Fruit fly (Drosophila melanogaster) whole organism, embryonic: Measurements from ENCODE around the gene nAChRbeta1.

Experiments used
- B-H1 ChIP-seq: fragments of 200-800 bp; sonication (Bioruptor generic); IDR thresholded peaks from 3 replicates; pipeline ENCODE4 v1.3.6; 2022; ENCODE audit warnings: missing biosample characterization, missing genetic modification characterization
- CG10147 ChIP-seq: fragments of 200-800 bp; sonication (Bioruptor generic); optimal IDR thresholded peaks from 2 replicates; lab custom pipeline; 2019; ENCODE audit warnings: missing biosample characterization, mild to moderate bottlenecking, missing genetic modification characterization, moderate library complexity
- CG11093 ChIP-seq: fragments of 200-800 bp; sonication (Bioruptor generic); IDR thresholded peaks from 3 replicates; pipeline ENCODE4 v1.3.6; 2022; ENCODE audit warnings: missing biosample characterization, missing genetic modification characterization
- CG13296 ChIP-seq: fragments of 200-800 bp; sonication (Bioruptor generic); optimal IDR thresholded peaks from 3 replicates; lab custom pipeline; 2018; ENCODE audit warnings: missing biosample characterization, mild to moderate bottlenecking, missing genetic modification characterization
- CG14965 ChIP-seq: fragments of 200-800 bp; sonication (Bioruptor generic); optimal IDR thresholded peaks from 2 replicates; lab custom pipeline; 2016; ENCODE audit warnings: missing biosample characterization, missing genetic modification characterization, borderline replicate concordance
- CG15514 ChIP-seq: fragments of 200-800 bp; sonication (Bioruptor generic); optimal IDR thresholded peaks from 3 replicates; lab custom pipeline; 2017; ENCODE audit warnings: missing biosample characterization, missing genetic modification characterization, mild to moderate bottlenecking, moderate library complexity, missing genetic modification reagents
- CG1647 ChIP-seq: fragments of 200-800 bp; sonication (Bioruptor generic); optimal IDR thresholded peaks from 3 replicates; lab custom pipeline; 2016; ENCODE audit warnings: missing biosample characterization, missing genetic modification characterization
- CG17359 ChIP-seq: fragments of 200-800 bp; sonication (Bioruptor generic); optimal IDR thresholded peaks from 3 replicates; lab custom pipeline; 2018; ENCODE audit warnings: missing biosample characterization, mild to moderate bottlenecking, missing genetic modification characterization, moderate library complexity
- CG2120 ChIP-seq: fragments of 200-800 bp; sonication (Bioruptor generic); optimal IDR thresholded peaks from 3 replicates; lab custom pipeline; 2016; ENCODE audit warnings: missing biosample characterization, missing genetic modification characterization
- CG30431 ChIP-seq: fragments of 200-800 bp; sonication (Bioruptor generic); optimal IDR thresholded peaks from 2 replicates; lab custom pipeline; 2017; ENCODE audit warnings: missing biosample characterization, missing genetic modification characterization
- CG31224 ChIP-seq: fragments of 200-800 bp; sonication (Bioruptor generic); IDR thresholded peaks from 2 replicates; pipeline ENCODE4 v1.3.6; 2022; ENCODE audit warnings: missing biosample characterization, missing genetic modification characterization
- CG31365 ChIP-seq: fragments of 200-800 bp; sonication (Bioruptor generic); optimal IDR thresholded peaks from 2 replicates; lab custom pipeline; 2018; ENCODE audit warnings: missing biosample characterization, mild to moderate bottlenecking, missing genetic modification characterization
- CG31441 ChIP-seq: fragments of 200-800 bp; sonication (Bioruptor generic); IDR thresholded peaks from 2 replicates; pipeline ENCODE4 v1.3.6; 2022; ENCODE audit warnings: missing biosample characterization, missing genetic modification characterization
- CG32532 ChIP-seq: fragments of 200-800 bp; sonication (Bioruptor generic); IDR thresholded peaks from 2 replicates; pipeline ENCODE4 v1.3.6; 2022; ENCODE audit warnings: missing biosample characterization, missing genetic modification characterization
- CG32772 ChIP-seq: fragments of 200-800 bp; sonication (Bioruptor generic); IDR thresholded peaks from 2 replicates; pipeline ENCODE4 v1.3.6; 2022; ENCODE audit warnings: missing biosample characterization, missing genetic modification characterization
- CG33557 ChIP-seq: fragments of 200-800 bp; sonication (Bioruptor generic); optimal IDR thresholded peaks from 2 replicates; lab custom pipeline; 2019; ENCODE audit warnings: missing biosample characterization, mild to moderate bottlenecking, missing genetic modification characterization, moderate library complexity
- CG43689 ChIP-seq: fragments of 200-800 bp; sonication (Bioruptor generic); IDR thresholded peaks from 2 replicates; pipeline ENCODE4 v1.3.6; 2022; ENCODE audit warnings: missing biosample characterization, missing genetic modification characterization
- CG6765 ChIP-seq: fragments of 200-800 bp; sonication (Bioruptor generic); optimal IDR thresholded peaks from 3 replicates; lab custom pipeline; 2017; ENCODE audit warnings: missing biosample characterization, mild to moderate bottlenecking, missing genetic modification characterization
- CG6813 ChIP-seq: fragments of 200-800 bp; sonication (Bioruptor generic); optimal IDR thresholded peaks from 2 replicates; lab custom pipeline; 2017; ENCODE audit warnings: missing biosample characterization, missing genetic modification characterization, mild to moderate bottlenecking, moderate library complexity, missing genetic modification reagents
- CG6854 ChIP-seq: fragments of 200-800 bp; sonication (Bioruptor generic); optimal IDR thresholded peaks from 3 replicates; lab custom pipeline; 2017; ENCODE audit warnings: missing biosample characterization, mild to moderate bottlenecking, missing genetic modification characterization
- CG8290 ChIP-seq, 3 experiments: fragments of 200-800 bp; sonication (Bioruptor generic); optimal IDR thresholded peaks; 2 replicates each; lab custom pipeline; 2016 to 2019; ENCODE audit warnings: missing biosample characterization in 3 of 3, missing genetic modification characterization in 3 of 3, mild to moderate bottlenecking in 2 of 3, moderate library complexity in 1 of 3
- CG8924 ChIP-seq: fragments of 200-800 bp; optimal IDR thresholded peaks from 3 replicates; lab custom pipeline; 2019; ENCODE audit warnings: missing biosample characterization, mild to moderate bottlenecking, missing genetic modification characterization, moderate library complexity
- CG9609 ChIP-seq: fragments of 200-800 bp; sonication (Bioruptor generic); optimal IDR thresholded peaks from 3 replicates; lab custom pipeline; 2016; ENCODE audit warnings: missing biosample characterization, missing genetic modification characterization
- E2f1 ChIP-seq: fragments of 200-800 bp; sonication (Bioruptor generic); IDR thresholded peaks from 2 replicates; pipeline ENCODE4 v1.3.6; 2022; ENCODE audit warnings: missing biosample characterization, missing genetic modification characterization
- Hr3 ChIP-seq: fragments of 200-800 bp; sonication (Bioruptor generic); optimal IDR thresholded peaks from 3 replicates; lab custom pipeline; 2016; ENCODE audit warnings: missing biosample characterization, missing genetic modification characterization
- NC2β ChIP-seq: fragments of 200-800 bp; sonication (Bioruptor generic); optimal IDR thresholded peaks from 2 replicates; lab custom pipeline; 2016; ENCODE audit warnings: missing biosample characterization, missing genetic modification characterization
- Neu2 ChIP-seq: fragments of 200-800 bp; sonication (Bioruptor generic); optimal IDR thresholded peaks from 3 replicates; lab custom pipeline; 2016; ENCODE audit warnings: missing biosample characterization, missing genetic modification characterization, borderline replicate concordance
- Nf-YC ChIP-seq: fragments of 200-800 bp; optimal IDR thresholded peaks from 3 replicates; lab custom pipeline; 2019; ENCODE audit warnings: missing biosample characterization, mild to moderate bottlenecking, missing genetic modification characterization, moderate library complexity
- Oaz ChIP-seq: fragments of 200-800 bp; sonication (Bioruptor generic); IDR thresholded peaks from 2 replicates; pipeline ENCODE4 v1.3.6; 2022; ENCODE audit warnings: missing biosample characterization, missing genetic modification characterization
- Sin3A ChIP-seq: fragments of >200 bp; optimal IDR thresholded peaks from 2 replicates; lab custom pipeline; 2018
- Six4 ChIP-seq: fragments of 200-800 bp; sonication (Bioruptor generic); optimal IDR thresholded peaks from 2 replicates; lab custom pipeline; 2016; ENCODE audit warnings: missing biosample characterization, missing genetic modification characterization
- TFAM ChIP-seq: fragments of 200-800 bp; sonication (Bioruptor generic); optimal IDR thresholded peaks from 2 replicates; lab custom pipeline; 2017; ENCODE audit warnings: missing biosample characterization, missing genetic modification characterization, inconsistent platforms
- al ChIP-seq: fragments of 200-800 bp; sonication (Bioruptor generic); IDR thresholded peaks from 2 replicates; pipeline ENCODE4 v1.3.6; 2022; ENCODE audit warnings: missing biosample characterization, missing genetic modification characterization
- ewg ChIP-seq: fragments of 200-800 bp; sonication (Bioruptor generic); optimal IDR thresholded peaks from 3 replicates; lab custom pipeline; 2017; ENCODE audit warnings: mild to moderate bottlenecking, missing biosample characterization, missing genetic modification reagents, missing genetic modification characterization
- grn ChIP-seq: fragments of 200-800 bp; sonication (Bioruptor generic); optimal IDR thresholded peaks from 3 replicates; lab custom pipeline; 2017; ENCODE audit warnings: missing biosample characterization, missing genetic modification characterization
- gro ChIP-seq: fragments of 200-800 bp; sonication (Bioruptor generic); optimal IDR thresholded peaks from 2 replicates; lab custom pipeline; 2016; ENCODE audit warnings: missing biosample characterization, missing genetic modification characterization
- jumu ChIP-seq: fragments of 200-800 bp; sonication (Bioruptor generic); optimal IDR thresholded peaks from 3 replicates; lab custom pipeline; 2016; ENCODE audit warnings: missing biosample characterization, missing genetic modification characterization
- ken ChIP-seq: fragments of 200-800 bp; sonication (Bioruptor generic); IDR thresholded peaks from 3 replicates; pipeline ENCODE4 v1.3.6; 2022; ENCODE audit warnings: missing biosample characterization, missing genetic modification characterization
- maf-S ChIP-seq: fragments of 200-800 bp; sonication (Bioruptor generic); optimal IDR thresholded peaks from 2 replicates; lab custom pipeline; 2016; ENCODE audit warnings: missing biosample characterization, missing genetic modification characterization
- mam ChIP-seq: fragments of 200-800 bp; sonication (Bioruptor generic); optimal IDR thresholded peaks from 3 replicates; lab custom pipeline; 2016; ENCODE audit warnings: missing biosample characterization, missing genetic modification characterization
- nerfin-2 ChIP-seq: fragments of 200-800 bp; sonication (Bioruptor generic); IDR thresholded peaks from 2 replicates; pipeline ENCODE4 v1.3.6; 2022; ENCODE audit warnings: missing biosample characterization, missing genetic modification characterization; ENCODE audit not compliant: partially characterized antibody
- onecut ChIP-seq: fragments of 200-800 bp; sonication (Bioruptor generic); IDR thresholded peaks from 2 replicates; pipeline ENCODE4 v1.3.6; 2022; ENCODE audit warnings: missing biosample characterization, missing genetic modification characterization
- pb ChIP-seq: fragments of 200-800 bp; sonication (Bioruptor generic); optimal IDR thresholded peaks from 3 replicates; lab custom pipeline; 2016; ENCODE audit warnings: missing biosample characterization, missing genetic modification characterization
- ranshi ChIP-seq: fragments of 200-800 bp; sonication (Bioruptor generic); IDR thresholded peaks from 2 replicates; pipeline ENCODE4 v1.3.6; 2022; ENCODE audit warnings: missing biosample characterization, missing genetic modification characterization
- ro ChIP-seq: fragments of 200-800 bp; sonication (Bioruptor generic); IDR thresholded peaks from 2 replicates; pipeline ENCODE4 v1.3.6; 2022; ENCODE audit warnings: missing biosample characterization, missing genetic modification characterization
- so ChIP-seq: fragments of 200-800 bp; sonication (Bioruptor generic); IDR thresholded peaks from 3 replicates; pipeline ENCODE4 v1.3.6; 2022; ENCODE audit warnings: missing biosample characterization, missing genetic modification characterization
- tgo ChIP-seq: fragments of 200-800 bp; sonication (Bioruptor generic); IDR thresholded peaks from 3 replicates; pipeline ENCODE4 v1.3.6; 2022; ENCODE audit warnings: missing biosample characterization, missing genetic modification characterization
- wek ChIP-seq: fragments of 200-800 bp; sonication (Bioruptor generic); optimal IDR thresholded peaks from 3 replicates; lab custom pipeline; 2018; ENCODE audit warnings: missing biosample characterization, mild to moderate bottlenecking, missing genetic modification characterization, moderate library complexity
- yki ChIP-seq: fragments of >200 bp; optimal IDR thresholded peaks from 3 replicates; lab custom pipeline; 2018
- zfh2 ChIP-seq: fragments of 200-800 bp; sonication (Bioruptor generic); optimal IDR thresholded peaks from 2 replicates; lab custom pipeline; 2016; ENCODE audit warnings: missing biosample characterization, missing genetic modification characterization

The nAChRbeta1 gene

DNA sequence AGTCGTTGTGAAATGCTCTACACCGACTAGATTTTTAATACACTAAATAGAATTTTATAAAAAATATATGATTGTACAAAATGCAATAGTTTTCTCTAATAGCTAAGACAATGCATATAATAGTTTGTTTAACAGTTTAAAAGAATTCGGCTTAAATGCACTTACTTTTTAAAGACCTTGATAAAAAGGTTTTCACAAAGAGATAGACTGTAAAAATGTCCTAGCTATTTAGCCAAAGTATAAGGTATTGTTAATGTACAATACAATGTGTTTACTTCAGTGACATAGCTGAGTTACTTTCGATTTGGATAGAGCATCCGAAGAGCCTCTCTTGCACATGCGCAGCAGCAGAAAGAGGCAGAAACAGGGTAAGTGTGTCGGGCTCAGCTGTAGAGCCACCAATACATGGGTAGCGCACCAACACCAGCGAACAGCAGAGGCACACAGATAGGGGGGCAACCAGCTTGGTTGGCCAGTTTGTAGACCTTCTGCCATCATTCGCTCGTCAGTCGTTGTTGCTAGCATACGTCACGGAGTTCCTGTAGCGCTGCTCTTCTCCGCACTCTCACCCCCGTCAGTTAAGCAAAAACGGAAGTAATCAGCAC lies 22.4 kb upstream of the nAChRbeta1 start, which contains the start of gene TP53INP (continued):
- peak; percentile 48 for TF ChIP-seq Neu2
- no peak for TF ChIP-seq yki
- TF ChIP-seq wek (GFP tag; lab: Kevin White, UChicago), result peak; percentile 58
- peak; percentile 19 for TF ChIP-seq grn (GFP tag; lab: Kevin White, UChicago)
- TF ChIP-seq CG43689 (GFP tag; lab: Robert Waterston, UW), result no peak
- peak; percentile 33 for TF ChIP-seq CG31365 (tag; lab: Kevin White, UChicago)
- TF ChIP-seq Hr3 (GFP tag; lab: Kevin White, UChicago), result peak; percentile 88
- TF ChIP-seq CG8290 (GFP tag; optimal IDR thresholded peaks at IDR 0.05; lab: Kevin White, UChicago), result peak; percentile 65
- TF ChIP-seq CG8290 (tag; optimal IDR thresholded peaks at IDR 0.05; lab: Kevin White, UChicago), result peak; percentile 24 to 64
- TF ChIP-seq al (GFP tag; lab: Robert Waterston, UW), result peak; percentile 44; the same call in 1 of the 2 replicates
- peak; percentile 96 for TF ChIP-seq ewg (GFP tag; lab: Kevin White, UChicago)
- peak; percentile 40; the same call in 1 of the 2 replicates for TF ChIP-seq Oaz
- peak; percentile 93 for TF ChIP-seq CG10147 (GFP tag; lab: Kevin White, UChicago)
- peak; percentile 49 for TF ChIP-seq CG14965 (GFP tag; lab: Kevin White, UChicago)
- peak; percentile 67 for TF ChIP-seq ranshi (GFP tag; lab: Robert Waterston, UW)
- peak; percentile 48 for TF ChIP-seq CG15514
- peak; percentile 66 for TF ChIP-seq onecut
- TF ChIP-seq Six4 (GFP tag; lab: Kevin White, UChicago), result peak; percentile 63
- peak; percentile 82 for TF ChIP-seq CG6813 (GFP tag; lab: Kevin White, UChicago)
- peak; percentile 50 for TF ChIP-seq mam
- peak; percentile 84 for TF ChIP-seq gro
- TF ChIP-seq CG31224 (GFP tag; lab: Robert Waterston, UW), result peak; percentile 58; the same call in 1 of the 2 replicates
- peak; percentile 64 for TF ChIP-seq CG32772
- peak; percentile 83 for TF ChIP-seq CG13296 (GFP tag; lab: Kevin White, UChicago)
- peak; percentile 63 for TF ChIP-seq zfh2 (GFP tag; lab: Kevin White, UChicago)
- peak; percentile 55 for TF ChIP-seq pb (GFP tag; lab: Kevin White, UChicago)
- TF ChIP-seq NC2β, result peak; percentile 49
- TF ChIP-seq CG2120 (GFP tag; lab: Kevin White, UChicago), result peak; percentile 81
- peak; percentile 49 for TF ChIP-seq CG9609
- peak; percentile 61 for TF ChIP-seq CG6854 (GFP tag; lab: Kevin White, UChicago)
- TF ChIP-seq CG6765 (GFP tag; lab: Kevin White, UChicago), result peak; percentile 69
- TF ChIP-seq CG1647, result peak; percentile 41
- peak; percentile 72 for TF ChIP-seq CG30431 (GFP tag; lab: Kevin White, UChicago)
- peak; percentile 70 for TF ChIP-seq E2f1 (GFP tag; lab: Robert Waterston, UW)
- TF ChIP-seq CG32532 (GFP tag; lab: Robert Waterston, UW), result peak; percentile 74
- peak; percentile 72; the same call in 2 of the 3 replicates for TF ChIP-seq ken (GFP tag; lab: Robert Waterston, UW)
- peak; percentile 79 for TF ChIP-seq maf-S (GFP tag; lab: Kevin White, UChicago)
- peak; percentile 69 for TF ChIP-seq jumu (GFP tag; lab: Kevin White, UChicago)
- TF ChIP-seq TFAM (GFP tag; lab: Kevin White, UChicago), result peak; percentile 44
- peak; percentile 85 for TF ChIP-seq Nf-YC (tag; lab: Kevin White, UChicago)
- TF ChIP-seq CG31441 (GFP tag; lab: Robert Waterston, UW), result peak; percentile 86
- TF ChIP-seq tgo (GFP tag; lab: Robert Waterston, UW), result peak; percentile 74
- no peak for TF ChIP-seq nerfin-2 (GFP tag; lab: Robert Waterston, UW)
- TF ChIP-seq so (GFP tag; lab: Robert Waterston, UW), result peak; percentile 72; the same call in 1 of the 3 replicates
- peak; percentile 96 for TF ChIP-seq CG8924 (tag; lab: Kevin White, UChicago)
- TF ChIP-seq CG33557, result peak; percentile 85
- peak; percentile 24; the same call in 1 of the 2 replicates for TF ChIP-seq ro (GFP tag; lab: Robert Waterston, UW)
- TF ChIP-seq Sin3A (lab: Kevin White, UChicago), result no peak
- peak; percentile 76 for TF ChIP-seq CG17359 (tag; lab: Kevin White, UChicago)
- peak; percentile 62; the same call in 1 of the 3 replicates for TF ChIP-seq CG11093 (GFP tag; lab: Robert Waterston, UW)
- peak; percentile 48; the same call in 2 of the 3 replicates for TF ChIP-seq B-H1 (GFP tag; lab: Robert Waterston, UW)
